Fruit fly (Drosophila melanogaster) whole organism, embryonic: ENCODE measurements around the gene Pde6.

Experiments used
- Ada2b ChIP-seq: fragments of 200-800 bp; sonication (Bioruptor generic); IDR thresholded peaks from 2 replicates; pipeline ENCODE4 v1.3.6; 2022; ENCODE audit warnings: missing biosample characterization, missing genetic modification characterization
- Blimp-1 ChIP-seq: fragments of 200-800 bp; sonication (Bioruptor generic); optimal IDR thresholded peaks from 3 replicates; lab custom pipeline; 2018; ENCODE audit warnings: missing biosample characterization, missing genetic modification characterization, mild to moderate bottlenecking, moderate library complexity, missing genetic modification reagents
- CG10979 ChIP-seq: fragments of 200-800 bp; sonication (Bioruptor generic); optimal IDR thresholded peaks from 2 replicates; lab custom pipeline; 2018; ENCODE audit warnings: missing biosample characterization, mild to moderate bottlenecking, missing genetic modification characterization, moderate library complexity
- CG11093 ChIP-seq: fragments of 200-800 bp; sonication (Bioruptor generic); IDR thresholded peaks from 3 replicates; pipeline ENCODE4 v1.3.6; 2022; ENCODE audit warnings: missing biosample characterization, missing genetic modification characterization
- CG11504 ChIP-seq: fragments of 200-800 bp; sonication (Bioruptor generic); optimal IDR thresholded peaks from 3 replicates; lab custom pipeline; 2019; ENCODE audit warnings: missing biosample characterization, mild to moderate bottlenecking, missing genetic modification characterization, moderate library complexity
- CG11696 ChIP-seq: fragments of 200-800 bp; sonication (Bioruptor generic); IDR thresholded peaks from 2 replicates; pipeline ENCODE4 v1.3.6; 2022; ENCODE audit warnings: missing biosample characterization, missing genetic modification characterization
- CG13624 ChIP-seq: fragments of 200-800 bp; sonication (Bioruptor generic); optimal IDR thresholded peaks from 2 replicates; lab custom pipeline; 2016; ENCODE audit warnings: missing biosample characterization, missing genetic modification characterization
- CG15269 ChIP-seq: fragments of 200-800 bp; sonication (Bioruptor generic); optimal IDR thresholded peaks from 2 replicates; lab custom pipeline; 2018; ENCODE audit warnings: missing biosample characterization, mild to moderate bottlenecking, missing genetic modification characterization, moderate library complexity
- CG17186 ChIP-seq: fragments of 200-800 bp; sonication (Bioruptor generic); optimal IDR thresholded peaks from 3 replicates; lab custom pipeline; 2017; ENCODE audit warnings: missing biosample characterization, missing genetic modification reagents, missing genetic modification characterization
- CG17568 ChIP-seq: fragments of 200-800 bp; sonication (Bioruptor generic); optimal IDR thresholded peaks from 2 replicates; lab custom pipeline; 2018; ENCODE audit warnings: missing biosample characterization, mild to moderate bottlenecking, missing genetic modification characterization, moderate library complexity
- CG17802 ChIP-seq: fragments of 200-800 bp; sonication (Bioruptor generic); optimal IDR thresholded peaks from 2 replicates; lab custom pipeline; 2018; ENCODE audit warnings: missing biosample characterization, mild to moderate bottlenecking, missing genetic modification characterization, moderate library complexity
- CG2202 ChIP-seq: fragments of 200-800 bp; sonication (Bioruptor generic); optimal IDR thresholded peaks from 2 replicates; lab custom pipeline; 2018; ENCODE audit warnings: missing biosample characterization, mild to moderate bottlenecking, missing genetic modification characterization
- CG31388 ChIP-seq: fragments of 200-800 bp; sonication (Bioruptor generic); optimal IDR thresholded peaks from 2 replicates; lab custom pipeline; 2016; ENCODE audit warnings: missing biosample characterization, missing genetic modification characterization
- CG31441 ChIP-seq: fragments of 200-800 bp; sonication (Bioruptor generic); IDR thresholded peaks from 2 replicates; pipeline ENCODE4 v1.3.6; 2022; ENCODE audit warnings: missing biosample characterization, missing genetic modification characterization
- CG3281 ChIP-seq: fragments of 200-800 bp; sonication (Bioruptor generic); optimal IDR thresholded peaks from 3 replicates; lab custom pipeline; 2017; ENCODE audit warnings: missing biosample characterization, mild to moderate bottlenecking, missing genetic modification characterization
- CG34224 ChIP-seq: fragments of 200-800 bp; sonication (Bioruptor generic); IDR thresholded peaks from 3 replicates; pipeline ENCODE4 v1.3.6; 2022; ENCODE audit warnings: missing biosample characterization, missing genetic modification characterization; ENCODE audit not compliant: partially characterized antibody
- CG4820 ChIP-seq: fragments of 200-800 bp; sonication (Bioruptor generic); optimal IDR thresholded peaks from 3 replicates; lab custom pipeline; 2016; ENCODE audit warnings: missing biosample characterization, missing genetic modification characterization
- CG5180 ChIP-seq: fragments of 200-800 bp; sonication (Bioruptor generic); optimal IDR thresholded peaks from 3 replicates; lab custom pipeline; 2017; ENCODE audit warnings: missing biosample characterization, missing genetic modification characterization, mild to moderate bottlenecking, moderate library complexity, missing genetic modification reagents
- CG6254 ChIP-seq: fragments of 200-800 bp; sonication (Bioruptor generic); optimal IDR thresholded peaks from 3 replicates; lab custom pipeline; 2017; ENCODE audit warnings: mild to moderate bottlenecking, missing biosample characterization, missing genetic modification reagents, missing genetic modification characterization
- CG6272 ChIP-seq: fragments of 200-800 bp; sonication (Bioruptor generic); IDR thresholded peaks from 2 replicates; pipeline ENCODE4 v1.3.6; 2022; ENCODE audit warnings: missing biosample characterization, missing genetic modification characterization
- CG6813 ChIP-seq: fragments of 200-800 bp; sonication (Bioruptor generic); optimal IDR thresholded peaks from 2 replicates; lab custom pipeline; 2017; ENCODE audit warnings: missing biosample characterization, missing genetic modification characterization, mild to moderate bottlenecking, moderate library complexity, missing genetic modification reagents
- CG7745 ChIP-seq: fragments of 200-800 bp; sonication (Bioruptor generic); optimal IDR thresholded peaks from 2 replicates; lab custom pipeline; 2018; ENCODE audit warnings: missing biosample characterization, mild to moderate bottlenecking, missing genetic modification characterization, moderate library complexity
- CG8089 ChIP-seq: fragments of 200-800 bp; sonication (Bioruptor generic); optimal IDR thresholded peaks from 3 replicates; lab custom pipeline; 2016; ENCODE audit warnings: missing biosample characterization, missing genetic modification characterization
- CG8290 ChIP-seq, 3 experiments: fragments of 200-800 bp; sonication (Bioruptor generic); optimal IDR thresholded peaks; 2 replicates each; lab custom pipeline; 2016 to 2019; ENCODE audit warnings: missing biosample characterization in 3 of 3, missing genetic modification characterization in 3 of 3, mild to moderate bottlenecking in 2 of 3, moderate library complexity in 1 of 3
- CG8924 ChIP-seq: fragments of 200-800 bp; optimal IDR thresholded peaks from 3 replicates; lab custom pipeline; 2019; ENCODE audit warnings: missing biosample characterization, mild to moderate bottlenecking, missing genetic modification characterization, moderate library complexity
- Dad ChIP-seq: fragments of 200-800 bp; sonication (Bioruptor generic); optimal IDR thresholded peaks from 3 replicates; lab custom pipeline; 2016; ENCODE audit warnings: missing biosample characterization, missing genetic modification characterization
- Dip2 ChIP-seq: fragments of 200-800 bp; sonication (Bioruptor generic); IDR thresholded peaks from 2 replicates; pipeline ENCODE4 v1.3.6; 2022; ENCODE audit warnings: missing biosample characterization, missing genetic modification characterization
- Doc2 ChIP-seq: fragments of 200-800 bp; sonication (Bioruptor generic); IDR thresholded peaks from 2 replicates; pipeline ENCODE4 v1.3.6; 2022; ENCODE audit warnings: missing biosample characterization, missing genetic modification characterization
- Doc3 ChIP-seq: fragments of 200-800 bp; sonication (Bioruptor generic); IDR thresholded peaks from 3 replicates; pipeline ENCODE4 v1.3.6; 2022; ENCODE audit warnings: missing biosample characterization, missing genetic modification characterization; ENCODE audit not compliant: partially characterized antibody
- Fer1 ChIP-seq: fragments of 200-800 bp; sonication (Bioruptor generic); optimal IDR thresholded peaks from 2 replicates; lab custom pipeline; 2017; ENCODE audit warnings: missing biosample characterization, mild to moderate bottlenecking, missing genetic modification characterization
- GATAe ChIP-seq: fragments of 200-800 bp; sonication (Bioruptor generic); conservative IDR thresholded peaks from 2 replicates; pipeline ENCODE4 v1.3.6; 2022; ENCODE audit warnings: missing biosample characterization, missing genetic modification characterization
- Gsc ChIP-seq: fragments of 200-800 bp; sonication (Bioruptor generic); IDR thresholded peaks from 2 replicates; pipeline ENCODE4 v1.3.6; 2022; ENCODE audit warnings: missing biosample characterization, missing genetic modification characterization
- HmgD ChIP-seq: fragments of 200-800 bp; sonication (Bioruptor generic); optimal IDR thresholded peaks from 3 replicates; lab custom pipeline; 2016; ENCODE audit warnings: missing biosample characterization, missing genetic modification characterization
- Lim3 ChIP-seq: fragments of 200-800 bp; sonication (Bioruptor generic); IDR thresholded peaks from 2 replicates; pipeline ENCODE4 v1.3.6; 2022; ENCODE audit warnings: missing biosample characterization, missing genetic modification characterization
- Meics ChIP-seq: fragments of 200-800 bp; sonication (Bioruptor generic); optimal IDR thresholded peaks from 2 replicates; lab custom pipeline; 2017; ENCODE audit warnings: missing biosample characterization, mild to moderate bottlenecking, missing genetic modification characterization
- Vsx1 ChIP-seq: fragments of 200-800 bp; sonication (Bioruptor generic); optimal IDR thresholded peaks from 2 replicates; lab custom pipeline; 2017; ENCODE audit warnings: missing biosample characterization, mild to moderate bottlenecking, missing genetic modification characterization, missing genetic modification reagents
- ara ChIP-seq: fragments of 200-800 bp; sonication (Bioruptor generic); IDR thresholded peaks from 2 replicates; pipeline ENCODE4 v1.3.6; 2022; ENCODE audit warnings: missing biosample characterization, missing genetic modification characterization
- crc ChIP-seq: fragments of 200-800 bp; sonication (Bioruptor generic); optimal IDR thresholded peaks from 2 replicates; lab custom pipeline; 2016; ENCODE audit warnings: missing biosample characterization, missing genetic modification characterization
- disco-r ChIP-seq: fragments of 200-800 bp; sonication (Bioruptor generic); optimal IDR thresholded peaks from 2 replicates; lab custom pipeline; 2016; ENCODE audit warnings: missing biosample characterization, missing genetic modification characterization
- jumu ChIP-seq: fragments of 200-800 bp; sonication (Bioruptor generic); optimal IDR thresholded peaks from 3 replicates; lab custom pipeline; 2016; ENCODE audit warnings: missing biosample characterization, missing genetic modification characterization
- kah ChIP-seq: fragments of 200-800 bp; sonication (Bioruptor generic); optimal IDR thresholded peaks from 2 replicates; lab custom pipeline; 2018; ENCODE audit warnings: missing biosample characterization, mild to moderate bottlenecking, missing genetic modification characterization
- lilli ChIP-seq: fragments of 200-800 bp; sonication (Bioruptor generic); optimal IDR thresholded peaks from 3 replicates; lab custom pipeline; 2016; ENCODE audit warnings: missing biosample characterization, missing genetic modification characterization
- nerfin-2 ChIP-seq: fragments of 200-800 bp; sonication (Bioruptor generic); IDR thresholded peaks from 2 replicates; pipeline ENCODE4 v1.3.6; 2022; ENCODE audit warnings: missing biosample characterization, missing genetic modification characterization; ENCODE audit not compliant: partially characterized antibody
- onecut ChIP-seq: fragments of 200-800 bp; sonication (Bioruptor generic); IDR thresholded peaks from 2 replicates; pipeline ENCODE4 v1.3.6; 2022; ENCODE audit warnings: missing biosample characterization, missing genetic modification characterization
- ro ChIP-seq: fragments of 200-800 bp; sonication (Bioruptor generic); IDR thresholded peaks from 2 replicates; pipeline ENCODE4 v1.3.6; 2022; ENCODE audit warnings: missing biosample characterization, missing genetic modification characterization
- schlank ChIP-seq: fragments of 200-800 bp; sonication (Bioruptor generic); optimal IDR thresholded peaks from 2 replicates; lab custom pipeline; 2018; ENCODE audit warnings: missing biosample characterization, mild to moderate bottlenecking, missing genetic modification characterization
- scrt ChIP-seq: fragments of 200-800 bp; sonication (Bioruptor generic); optimal IDR thresholded peaks from 2 replicates; lab custom pipeline; 2018; ENCODE audit warnings: missing biosample characterization, mild to moderate bottlenecking, missing genetic modification characterization, moderate library complexity
- ssp ChIP-seq: fragments of 200-800 bp; sonication (Bioruptor generic); IDR thresholded peaks from 2 replicates; pipeline ENCODE4 v1.3.6; 2022; ENCODE audit warnings: missing biosample characterization, missing genetic modification characterization
- toy ChIP-seq: fragments of 200-800 bp; sonication (Bioruptor generic); IDR thresholded peaks from 2 replicates; pipeline ENCODE4 v1.3.6; 2022; ENCODE audit warnings: missing biosample characterization, missing genetic modification characterization
- tup ChIP-seq: fragments of 200-800 bp; sonication (Bioruptor generic); optimal IDR thresholded peaks from 2 replicates; lab custom pipeline; 2016; ENCODE audit warnings: missing biosample characterization, mild to moderate bottlenecking, missing genetic modification characterization, moderate library complexity
- zfh2 ChIP-seq: fragments of 200-800 bp; sonication (Bioruptor generic); optimal IDR thresholded peaks from 2 replicates; lab custom pipeline; 2016; ENCODE audit warnings: missing biosample characterization, missing genetic modification characterization

Gene Pde6

dm6 chr3R:14548752-14549151, 9.4 kb downstream of the Pde6 start (continued):
- no peak for TF ChIP-seq CG3281 (GFP tag; lab: Kevin White, UChicago)
- no peak for TF ChIP-seq HmgD (GFP tag; lab: Kevin White, UChicago)
- TF ChIP-seq CG6254 (GFP tag; lab: Kevin White, UChicago) = no peak
- TF ChIP-seq CG8924 (tag; lab: Kevin White, UChicago) = no peak
- TF ChIP-seq scrt (GFP tag; lab: Kevin White, UChicago) = no peak
- no peak for TF ChIP-seq CG8290 (GFP tag; optimal IDR thresholded peaks at IDR 0.05; lab: Kevin White, UChicago)
- no peak for TF ChIP-seq CG8290 (tag; optimal IDR thresholded peaks at IDR 0.05; lab: Kevin White, UChicago)
- TF ChIP-seq Dip2 (GFP tag; lab: Robert Waterston, UW) = no peak
- no peak for TF ChIP-seq CG7745 (tag; lab: Kevin White, UChicago)
- TF ChIP-seq CG11504 (tag; lab: Kevin White, UChicago) = peak; percentile 28
- no peak for TF ChIP-seq onecut (GFP tag; lab: Robert Waterston, UW)
- no peak for TF ChIP-seq CG4820 (GFP tag; lab: Kevin White, UChicago)
- no peak for TF ChIP-seq Blimp-1
- TF ChIP-seq CG17802 (tag; lab: Kevin White, UChicago) = no peak
- no peak for TF ChIP-seq CG17568 (GFP tag; lab: Kevin White, UChicago)
- no peak for TF ChIP-seq ro
- TF ChIP-seq CG8089 (GFP tag; lab: Kevin White, UChicago) = no peak
- no peak for TF ChIP-seq ssp (GFP tag; lab: Robert Waterston, UW)
- no peak for TF ChIP-seq ara (GFP tag; lab: Robert Waterston, UW)
- no peak for TF ChIP-seq CG11696
- no peak for TF ChIP-seq tup (GFP tag; lab: Kevin White, UChicago)
- TF ChIP-seq CG10979 (tag; lab: Kevin White, UChicago) = no peak
- no peak for TF ChIP-seq CG6272 (GFP tag; lab: Robert Waterston, UW)
- no peak for TF ChIP-seq CG2202
- no peak for TF ChIP-seq CG34224 (GFP tag; lab: Robert Waterston, UW)
- no peak for TF ChIP-seq CG13624 (GFP tag; lab: Kevin White, UChicago)
- TF ChIP-seq Lim3 (GFP tag; lab: Robert Waterston, UW) = no peak
- no peak for TF ChIP-seq toy (GFP tag; lab: Robert Waterston, UW)
- no peak for TF ChIP-seq jumu
- no peak for TF ChIP-seq CG6813
- no peak for TF ChIP-seq CG11093 (GFP tag; lab: Robert Waterston, UW)
- no peak for TF ChIP-seq CG5180
- no peak for TF ChIP-seq Dad (GFP tag; lab: Kevin White, UChicago)
- peak; percentile 16 for TF ChIP-seq lilli
- no peak for TF ChIP-seq crc (GFP tag; lab: Kevin White, UChicago)
- no peak for TF ChIP-seq kah (GFP tag; lab: Kevin White, UChicago)
- TF ChIP-seq CG31441 (GFP tag; lab: Robert Waterston, UW) = no peak
- TF ChIP-seq zfh2 = no peak
- TF ChIP-seq nerfin-2 (GFP tag; lab: Robert Waterston, UW) = no peak
- TF ChIP-seq Fer1 (GFP tag; lab: Kevin White, UChicago) = peak; percentile 23
- no peak for TF ChIP-seq Doc3 (GFP tag; lab: Robert Waterston, UW)
- no peak for TF ChIP-seq CG31388 (GFP tag; lab: Kevin White, UChicago)
- no peak for TF ChIP-seq schlank (tag; lab: Kevin White, UChicago)
- TF ChIP-seq Vsx1 (GFP tag; lab: Kevin White, UChicago) = no peak
- TF ChIP-seq CG15269 (tag; lab: Kevin White, UChicago) = peak; percentile 22
- peak; percentile 27; the same call in 1 of the 2 replicates for TF ChIP-seq Ada2b (GFP tag; lab: Robert Waterston, UW)
- no peak for TF ChIP-seq Doc2 (GFP tag; lab: Robert Waterston, UW)
- TF ChIP-seq Gsc = no peak
- no peak for TF ChIP-seq CG17186 (GFP tag; lab: Kevin White, UChicago)
- TF ChIP-seq GATAe (GFP tag; lab: Robert Waterston, UW) = no peak
- no peak for TF ChIP-seq Meics (GFP tag; lab: Kevin White, UChicago)
- no peak for TF ChIP-seq disco-r (GFP tag; lab: Kevin White, UChicago)
